Fruit fly (Drosophila melanogaster) whole organism, embryonic: Measurements from ENCODE around the gene CG12016.

ENCODE experiments used
- Atf6 ChIP-seq: fragments of 200-800 bp; sonication (Bioruptor generic); IDR thresholded peaks from 2 replicates; pipeline ENCODE4 v1.3.6; 2022; ENCODE audit warnings: missing biosample characterization, missing genetic modification characterization
- CG10959 ChIP-seq: fragments of 200-800 bp; sonication (Bioruptor generic); IDR thresholded peaks from 2 replicates; pipeline ENCODE4 v1.3.6; 2022; ENCODE audit warnings: missing biosample characterization, missing genetic modification characterization
- CG11093 ChIP-seq: fragments of 200-800 bp; sonication (Bioruptor generic); IDR thresholded peaks from 3 replicates; pipeline ENCODE4 v1.3.6; 2022; ENCODE audit warnings: missing biosample characterization, missing genetic modification characterization
- CG11696 ChIP-seq: fragments of 200-800 bp; sonication (Bioruptor generic); IDR thresholded peaks from 2 replicates; pipeline ENCODE4 v1.3.6; 2022; ENCODE audit warnings: missing biosample characterization, missing genetic modification characterization
- CG12744 ChIP-seq: fragments of 200-800 bp; sonication (Bioruptor generic); optimal IDR thresholded peaks from 2 replicates; lab custom pipeline; 2016; ENCODE audit warnings: missing biosample characterization, missing genetic modification characterization
- CG13296 ChIP-seq: fragments of 200-800 bp; sonication (Bioruptor generic); optimal IDR thresholded peaks from 3 replicates; lab custom pipeline; 2018; ENCODE audit warnings: missing biosample characterization, mild to moderate bottlenecking, missing genetic modification characterization
- CG14050 ChIP-seq: fragments of 200-800 bp; sonication (Bioruptor generic); IDR thresholded peaks from 3 replicates; pipeline ENCODE4 v1.3.6; 2022; ENCODE audit warnings: missing biosample characterization, missing genetic modification characterization
- CG15269 ChIP-seq: fragments of 200-800 bp; sonication (Bioruptor generic); optimal IDR thresholded peaks from 2 replicates; lab custom pipeline; 2018; ENCODE audit warnings: missing biosample characterization, mild to moderate bottlenecking, missing genetic modification characterization, moderate library complexity
- CG1529 ChIP-seq: fragments of 200-800 bp; sonication (Bioruptor generic); optimal IDR thresholded peaks from 3 replicates; lab custom pipeline; 2018; ENCODE audit warnings: missing biosample characterization, missing genetic modification characterization
- CG15479 ChIP-seq: fragments of 200-800 bp; sonication (Bioruptor generic); optimal IDR thresholded peaks from 3 replicates; lab custom pipeline; 2019; ENCODE audit warnings: missing biosample characterization, mild to moderate bottlenecking, missing genetic modification characterization, moderate library complexity
- CG16779 ChIP-seq: fragments of 200-800 bp; sonication (Bioruptor generic); IDR thresholded peaks from 2 replicates; pipeline ENCODE4 v1.3.6; 2022; ENCODE audit warnings: missing biosample characterization, missing genetic modification characterization
- CG16863 ChIP-seq: fragments of 200-800 bp; sonication (Bioruptor generic); optimal IDR thresholded peaks from 3 replicates; lab custom pipeline; 2016; ENCODE audit warnings: missing biosample characterization, missing genetic modification characterization
- CG2875 ChIP-seq: fragments of 200-800 bp; sonication (Bioruptor generic); optimal IDR thresholded peaks from 2 replicates; lab custom pipeline; 2017; ENCODE audit warnings: missing biosample characterization, mild to moderate bottlenecking, missing genetic modification characterization, missing genetic modification reagents
- CG32532 ChIP-seq: fragments of 200-800 bp; sonication (Bioruptor generic); IDR thresholded peaks from 2 replicates; pipeline ENCODE4 v1.3.6; 2022; ENCODE audit warnings: missing biosample characterization, missing genetic modification characterization
- CG34224 ChIP-seq: fragments of 200-800 bp; sonication (Bioruptor generic); IDR thresholded peaks from 3 replicates; pipeline ENCODE4 v1.3.6; 2022; ENCODE audit warnings: missing biosample characterization, missing genetic modification characterization; ENCODE audit not compliant: partially characterized antibody
- CG3847 ChIP-seq: fragments of 200-800 bp; sonication (Bioruptor generic); IDR thresholded peaks from 2 replicates; pipeline ENCODE4 v1.3.6; 2022; ENCODE audit warnings: missing biosample characterization, missing genetic modification characterization
- CG42726 ChIP-seq: fragments of 200-800 bp; sonication (Bioruptor generic); IDR thresholded peaks from 2 replicates; pipeline ENCODE4 v1.3.6; 2022; ENCODE audit warnings: missing biosample characterization, missing genetic modification characterization; ENCODE audit not compliant: partially characterized antibody
- CG4282 ChIP-seq: fragments of 200-800 bp; sonication (Bioruptor generic); optimal IDR thresholded peaks from 2 replicates; lab custom pipeline; 2016; ENCODE audit warnings: missing biosample characterization, missing genetic modification characterization
- CG43689 ChIP-seq: fragments of 200-800 bp; sonication (Bioruptor generic); IDR thresholded peaks from 2 replicates; pipeline ENCODE4 v1.3.6; 2022; ENCODE audit warnings: missing biosample characterization, missing genetic modification characterization
- CG6175 ChIP-seq: fragments of 200-800 bp; sonication (Bioruptor generic); IDR thresholded peaks from 3 replicates; pipeline ENCODE4 v1.3.6; 2022; ENCODE audit warnings: missing biosample characterization, missing genetic modification characterization
- CG6689 ChIP-seq: fragments of 200-800 bp; sonication (Bioruptor generic); IDR thresholded peaks from 2 replicates; pipeline ENCODE4 v1.3.6; 2022; ENCODE audit warnings: missing biosample characterization, missing genetic modification characterization
- CG7963 ChIP-seq: fragments of 200-800 bp; sonication (Bioruptor generic); IDR thresholded peaks from 3 replicates; pipeline ENCODE4 v1.3.6; 2022; ENCODE audit warnings: missing biosample characterization, missing genetic modification characterization; ENCODE audit not compliant: partially characterized antibody
- CG8089 ChIP-seq: fragments of 200-800 bp; sonication (Bioruptor generic); optimal IDR thresholded peaks from 3 replicates; lab custom pipeline; 2016; ENCODE audit warnings: missing biosample characterization, missing genetic modification characterization
- CG8281 ChIP-seq: fragments of 200-800 bp; sonication (Bioruptor generic); optimal IDR thresholded peaks from 2 replicates; lab custom pipeline; 2018; ENCODE audit warnings: missing biosample characterization, mild to moderate bottlenecking, missing genetic modification characterization, moderate library complexity
- CG9876 ChIP-seq: fragments of 200-800 bp; sonication (Bioruptor generic); optimal IDR thresholded peaks from 2 replicates; lab custom pipeline; 2016; ENCODE audit warnings: missing biosample characterization, missing genetic modification characterization
- CG9932 ChIP-seq: fragments of 200-800 bp; sonication (Bioruptor generic); IDR thresholded peaks from 2 replicates; pipeline ENCODE4 v1.3.6; 2022; ENCODE audit warnings: missing biosample characterization, missing genetic modification characterization
- Camta ChIP-seq: fragments of 200-800 bp; sonication (Bioruptor generic); optimal IDR thresholded peaks from 2 replicates; lab custom pipeline; 2016; ENCODE audit warnings: missing biosample characterization, missing genetic modification characterization
- Dad ChIP-seq: fragments of 200-800 bp; sonication (Bioruptor generic); optimal IDR thresholded peaks from 3 replicates; lab custom pipeline; 2016; ENCODE audit warnings: missing biosample characterization, missing genetic modification characterization
- Dbx ChIP-seq: fragments of 200-800 bp; sonication (Bioruptor generic); IDR thresholded peaks from 3 replicates; pipeline ENCODE4 v1.3.6; 2022; ENCODE audit warnings: missing biosample characterization, missing genetic modification characterization
- Elba2 ChIP-seq: fragments of 200-800 bp; sonication (Bioruptor generic); optimal IDR thresholded peaks from 3 replicates; lab custom pipeline; 2016; ENCODE audit warnings: missing biosample characterization, missing genetic modification characterization
- Hr3 ChIP-seq: fragments of 200-800 bp; sonication (Bioruptor generic); optimal IDR thresholded peaks from 3 replicates; lab custom pipeline; 2016; ENCODE audit warnings: missing biosample characterization, missing genetic modification characterization
- Meics ChIP-seq: fragments of 200-800 bp; sonication (Bioruptor generic); optimal IDR thresholded peaks from 2 replicates; lab custom pipeline; 2017; ENCODE audit warnings: missing biosample characterization, mild to moderate bottlenecking, missing genetic modification characterization
- NfI ChIP-seq: fragments of 200-800 bp; sonication (Bioruptor generic); optimal IDR thresholded peaks from 3 replicates; lab custom pipeline; 2018; ENCODE audit warnings: missing biosample characterization, mild to moderate bottlenecking, missing genetic modification characterization, moderate library complexity
- Oli ChIP-seq: fragments of 200-800 bp; sonication (Bioruptor generic); optimal IDR thresholded peaks from 2 replicates; lab custom pipeline; 2018; ENCODE audit warnings: missing biosample characterization, mild to moderate bottlenecking, missing genetic modification characterization, moderate library complexity
- Ravus ChIP-seq: fragments of 200-800 bp; sonication (Bioruptor generic); IDR thresholded peaks from 2 replicates; pipeline ENCODE4 v1.3.6; 2022; ENCODE audit warnings: missing biosample characterization, missing genetic modification characterization
- Rx ChIP-seq: fragments of 200-800 bp; sonication (Bioruptor generic); IDR thresholded peaks from 2 replicates; pipeline ENCODE4 v1.3.6; 2022; ENCODE audit warnings: missing biosample characterization, missing genetic modification characterization
- Sin3A ChIP-seq: fragments of >200 bp; optimal IDR thresholded peaks from 2 replicates; lab custom pipeline; 2018
- Sox102F ChIP-seq: fragments of 200-800 bp; sonication (Bioruptor generic); optimal IDR thresholded peaks from 2 replicates; lab custom pipeline; 2018; ENCODE audit warnings: missing biosample characterization, mild to moderate bottlenecking, missing genetic modification characterization, moderate library complexity
- Stat92E ChIP-seq, 3 experiments: fragments of >200 bp in 2 of 3; fragments of 200-800 bp in 1 of 3; sonication (Bioruptor generic) in 1 of 3; optimal IDR thresholded peaks; 2 replicates each; lab custom pipeline; 2017 to 2019; ENCODE audit warnings: missing biosample characterization in 3 of 3, missing genetic modification characterization in 3 of 3, mild to moderate bottlenecking in 1 of 3, moderate library complexity in 1 of 3
- ara ChIP-seq: fragments of 200-800 bp; sonication (Bioruptor generic); IDR thresholded peaks from 2 replicates; pipeline ENCODE4 v1.3.6; 2022; ENCODE audit warnings: missing biosample characterization, missing genetic modification characterization
- en ChIP-seq: fragments of 200-800 bp; sonication (Bioruptor generic); optimal IDR thresholded peaks from 2 replicates; lab custom pipeline; 2016; ENCODE audit warnings: missing biosample characterization, missing genetic modification characterization
- gcm2 ChIP-seq: fragments of 200-800 bp; sonication (Bioruptor generic); optimal IDR thresholded peaks from 2 replicates; lab custom pipeline; 2016; ENCODE audit warnings: missing biosample characterization, missing genetic modification characterization
- insv ChIP-seq, 2 experiments: fragments of 200-800 bp; sonication (Bioruptor generic); optimal IDR thresholded peaks; 3 replicates each; lab custom pipeline; 2016 to 2018; ENCODE audit warnings: missing biosample characterization in 2 of 2, missing genetic modification characterization in 2 of 2
- lilli ChIP-seq: fragments of 200-800 bp; sonication (Bioruptor generic); optimal IDR thresholded peaks from 3 replicates; lab custom pipeline; 2016; ENCODE audit warnings: missing biosample characterization, missing genetic modification characterization
- nmo ChIP-seq: fragments of 200-800 bp; sonication (Bioruptor generic); optimal IDR thresholded peaks from 2 replicates; lab custom pipeline; 2018; ENCODE audit warnings: missing biosample characterization, mild to moderate bottlenecking, missing genetic modification characterization, moderate library complexity
- nom ChIP-seq: fragments of 200-800 bp; sonication (Bioruptor generic); optimal IDR thresholded peaks from 2 replicates; lab custom pipeline; 2017; ENCODE audit warnings: missing biosample characterization, missing genetic modification characterization, mild to moderate bottlenecking, moderate library complexity, missing genetic modification reagents
- schlank ChIP-seq: fragments of 200-800 bp; sonication (Bioruptor generic); optimal IDR thresholded peaks from 2 replicates; lab custom pipeline; 2018; ENCODE audit warnings: missing biosample characterization, mild to moderate bottlenecking, missing genetic modification characterization
- sens-2 ChIP-seq: fragments of 200-800 bp; sonication (Bioruptor generic); IDR thresholded peaks from 2 replicates; pipeline ENCODE4 v1.3.6; 2022; ENCODE audit warnings: missing biosample characterization, missing genetic modification characterization
- slou ChIP-seq: fragments of 200-800 bp; sonication (Bioruptor generic); optimal IDR thresholded peaks from 3 replicates; lab custom pipeline; 2016; ENCODE audit warnings: missing biosample characterization, missing genetic modification characterization
- tll ChIP-seq, 2 experiments: fragments of 200-800 bp in 1 of 2; fragments of >200 bp in 1 of 2; sonication (Bioruptor generic) in 1 of 2; optimal IDR thresholded peaks; 2 replicates each; lab custom pipeline; 2017 to 2019; ENCODE audit warnings: missing biosample characterization in 2 of 2, missing genetic modification characterization in 2 of 2, mild to moderate bottlenecking in 1 of 2, moderate library complexity in 1 of 2
- twi ChIP-seq: fragments of 200-800 bp; optimal IDR thresholded peaks from 2 replicates; lab custom pipeline; 2019; ENCODE audit warnings: missing biosample characterization, mild to moderate bottlenecking, missing genetic modification characterization, moderate library complexity
- unc-4 ChIP-seq: fragments of 200-800 bp; sonication (Bioruptor generic); IDR thresholded peaks from 2 replicates; pipeline ENCODE4 v1.3.6; 2022; ENCODE audit warnings: missing biosample characterization, missing genetic modification characterization; ENCODE audit not compliant: partially characterized antibody

Gene CG12016

dm6 chr3L:3305430-3305829 is 13.9 kb upstream of the CG12016 start (continued):
- TF ChIP-seq Sin3A (no peak), schlank (tag; lab: Kevin White, UChicago) (no peak), Camta (GFP tag; lab: Kevin White, UChicago) (peak; percentile 26), CG9876 (GFP tag; lab: Kevin White, UChicago) (no peak), Hr3 (GFP tag; lab: Kevin White, UChicago) (no peak), CG15479 (no peak), NfI (GFP tag; lab: Kevin White, UChicago) (no peak), Meics (GFP tag; lab: Kevin White, UChicago) (peak; percentile 17), CG34224 (no peak), CG6175 (GFP tag; lab: Robert Waterston, UW) (no peak), unc-4 (GFP tag; lab: Robert Waterston, UW) (no peak), Atf6 (GFP tag; lab: Robert Waterston, UW) (peak; percentile 24; the same call in 1 of the 2 replicates), Rx (GFP tag; lab: Robert Waterston, UW) (no peak), Dad (GFP tag; lab: Kevin White, UChicago) (no peak), insv (GFP tag; optimal IDR thresholded peaks at IDR 0.05; lab: Kevin White, UChicago) (no peak), CG8281 (no peak), ara (0 out of 2 replicates have a peak, but pooled peaks have one; percentile 20), Oli (tag; lab: Kevin White, UChicago) (peak; percentile 26), CG3847 (no peak), Stat92E (GFP tag; optimal IDR thresholded peaks at IDR 0.05; lab: Kevin White, UChicago) (no peak), gcm2 (GFP tag; lab: Kevin White, UChicago) (no peak), Dbx (GFP tag; lab: Robert Waterston, UW) (no peak), CG4282 (GFP tag; lab: Kevin White, UChicago) (no peak), CG16779 (no peak), nom (no peak), CG32532 (GFP tag; lab: Robert Waterston, UW) (no peak), CG8089 (GFP tag; lab: Kevin White, UChicago) (peak; percentile 49), CG6689 (GFP tag; lab: Robert Waterston, UW) (no peak), CG16863 (GFP tag; lab: Kevin White, UChicago) (peak; percentile 47), CG43689 (GFP tag; lab: Robert Waterston, UW) (no peak), nmo (GFP tag; lab: Kevin White, UChicago) (peak; percentile 8), CG11093 (no peak), CG7963 (GFP tag; lab: Robert Waterston, UW) (no peak), Ravus (no peak), CG11696 (GFP tag; lab: Robert Waterston, UW) (no peak), CG10959 (GFP tag; lab: Robert Waterston, UW) (no peak; the same call in 1 of the 2 replicates), CG42726 (GFP tag; lab: Robert Waterston, UW) (no peak), CG14050 (no peak), en (no peak), CG1529 (peak; percentile 31), twi (tag; lab: Kevin White, UChicago) (no peak), Sox102F (GFP tag; lab: Kevin White, UChicago) (peak; percentile 23), CG15269 (peak; percentile 6), sens-2 (no peak), CG9932 (GFP tag; lab: Robert Waterston, UW) (no peak), CG2875 (GFP tag; lab: Kevin White, UChicago) (peak; percentile 66), lilli (peak; percentile 7), CG12744 (GFP tag; lab: Kevin White, UChicago) (no peak), CG13296 (GFP tag; lab: Kevin White, UChicago) (no peak), Elba2 (GFP tag; lab: Kevin White, UChicago) (no peak), slou (GFP tag; lab: Kevin White, UChicago) (no peak), tll (GFP tag; optimal IDR thresholded peaks at IDR 0.05; lab: Kevin White, UChicago) (no peak)
